Worm (Caenorhabditis elegans): ENCODE measurements around the gene grl-22.

DNA sequence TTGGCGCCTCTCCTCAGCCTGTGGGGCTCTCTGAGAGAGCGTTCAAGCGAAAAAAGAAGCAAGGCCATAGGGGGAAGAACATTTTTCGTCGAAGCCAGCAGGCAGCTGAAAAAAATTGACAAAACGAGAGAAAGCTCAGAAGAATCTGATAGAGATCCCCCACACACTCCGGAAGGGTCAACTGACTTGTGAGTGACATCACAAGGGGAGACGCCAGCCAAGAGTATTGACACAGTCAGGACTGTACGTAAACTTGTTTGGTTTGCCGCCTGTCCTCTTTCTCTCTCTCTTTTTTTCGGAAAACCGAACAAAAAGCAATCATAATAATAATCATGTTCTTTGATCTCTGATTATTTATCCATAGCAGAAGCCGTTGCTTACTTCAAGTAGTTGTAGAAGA is 40.9 kb downstream of the grl-22 start:
- no peak for TF ChIP-seq nhr-11 (tag; optimal IDR thresholded peaks at IDR 0.05)
- TF ChIP-seq unc-62 (GFP tag; optimal IDR thresholded peaks at IDR 0.05): no peak
- no peak for TF ChIP-seq ama-1 (optimal IDR thresholded peaks at IDR 0.05)
- no peak for TF ChIP-seq unc-39 (tag; optimal IDR thresholded peaks at IDR 0.05)
- no peak for TF ChIP-seq R02D3.7 (tag; optimal IDR thresholded peaks at IDR 0.05)
- TF ChIP-seq ceh-82 (tag; optimal IDR thresholded peaks at IDR 0.05): no peak
- TF ChIP-seq unc-55 (GFP tag; optimal IDR thresholded peaks at IDR 0.05): no peak
- no peak for TF ChIP-seq ztf-11 (tag; optimal IDR thresholded peaks at IDR 0.05)
- no peak for TF ChIP-seq crh-2 (tag; optimal IDR thresholded peaks at IDR 0.05)
- no peak for TF ChIP-seq ZK546.5 (tag; optimal IDR thresholded peaks at IDR 0.05)
- peak; percentile 22 for TF ChIP-seq F13H6.1 (tag; optimal IDR thresholded peaks at IDR 0.05)
- no peak for TF ChIP-seq aly-2 (tag; optimal IDR thresholded peaks at IDR 0.05)
- TF ChIP-seq mab-5 (tag; optimal IDR thresholded peaks at IDR 0.05): no peak
